Fruit fly (Drosophila melanogaster) whole organism, prepupa: ENCODE data around the gene Kr-h1.

Source experiments
- Blimp-1 ChIP-seq: fragments of 200-800 bp; sonication (Bioruptor generic); optimal IDR thresholded peaks from 3 replicates; lab custom pipeline; 2017; ENCODE audit warnings: missing biosample characterization, missing genetic modification characterization, mild to moderate bottlenecking, moderate library complexity, missing genetic modification reagents
- CG10631 ChIP-seq: fragments of 200-800 bp; sonication (Bioruptor generic); optimal IDR thresholded peaks from 2 replicates; lab custom pipeline; 2016; ENCODE audit warnings: missing biosample characterization, missing genetic modification characterization
- CG10669 ChIP-seq: fragments of 200-800 bp; sonication (Bioruptor generic); optimal IDR thresholded peaks from 3 replicates; lab custom pipeline; 2018; ENCODE audit warnings: missing biosample characterization, mild to moderate bottlenecking, missing genetic modification characterization, moderate library complexity
- CG11294 ChIP-seq: fragments of 200-800 bp; sonication (Bioruptor generic); IDR thresholded peaks from 2 replicates; pipeline ENCODE4 v1.3.6; 2022; ENCODE audit warnings: missing biosample characterization, missing genetic modification characterization
- CG15336 ChIP-seq: fragments of 200-800 bp; sonication (Bioruptor generic); IDR thresholded peaks from 2 replicates; pipeline ENCODE4 v1.3.6; 2022; ENCODE audit warnings: missing biosample characterization, missing genetic modification characterization
- CG1621 ChIP-seq: fragments of 200-800 bp; sonication (Bioruptor generic); optimal IDR thresholded peaks from 3 replicates; lab custom pipeline; 2018; ENCODE audit warnings: missing biosample characterization, mild to moderate bottlenecking, missing genetic modification characterization
- CG16779 ChIP-seq: fragments of 200-800 bp; sonication (Bioruptor generic); optimal IDR thresholded peaks from 3 replicates; lab custom pipeline; 2017; ENCODE audit warnings: missing biosample characterization, mild to moderate bottlenecking, missing genetic modification characterization
- CG3032 ChIP-seq: fragments of 200-800 bp; optimal IDR thresholded peaks from 2 replicates; lab custom pipeline; 2019; ENCODE audit warnings: missing biosample characterization, mild to moderate bottlenecking, missing genetic modification characterization, moderate library complexity
- CG31627 ChIP-seq: fragments of 200-800 bp; sonication (Bioruptor generic); optimal IDR thresholded peaks from 3 replicates; lab custom pipeline; 2016; ENCODE audit warnings: missing biosample characterization, missing genetic modification characterization
- CG4318 ChIP-seq: fragments of 200-800 bp; sonication (Bioruptor generic); optimal IDR thresholded peaks from 3 replicates; lab custom pipeline; 2017; ENCODE audit warnings: missing biosample characterization, mild to moderate bottlenecking, missing genetic modification characterization
- CG6163 ChIP-seq: fragments of 200-800 bp; sonication (Bioruptor generic); IDR thresholded peaks from 3 replicates; pipeline ENCODE4 v1.3.6; 2022; ENCODE audit warnings: missing biosample characterization, missing genetic modification characterization
- CG6276 ChIP-seq: fragments of 200-800 bp; sonication (Bioruptor generic); optimal IDR thresholded peaks from 2 replicates; lab custom pipeline; 2017; ENCODE audit warnings: missing biosample characterization, mild to moderate bottlenecking, missing genetic modification characterization
- CG6792 ChIP-seq: fragments of 200-800 bp; sonication (Bioruptor generic); optimal IDR thresholded peaks from 3 replicates; lab custom pipeline; 2016; ENCODE audit warnings: missing biosample characterization, missing genetic modification characterization
- CG7368 ChIP-seq: fragments of 200-800 bp; sonication (Bioruptor generic); optimal IDR thresholded peaks from 3 replicates; lab custom pipeline; 2016; ENCODE audit warnings: missing biosample characterization, missing genetic modification characterization
- CG8119 ChIP-seq: fragments of 200-800 bp; sonication (Bioruptor generic); IDR thresholded peaks from 3 replicates; pipeline ENCODE4 v1.3.6; 2022; ENCODE audit warnings: missing biosample characterization, missing genetic modification characterization
- CG8319 ChIP-seq: fragments of 200-800 bp; sonication (Bioruptor generic); optimal IDR thresholded peaks from 3 replicates; lab custom pipeline; 2016; ENCODE audit warnings: missing biosample characterization, missing genetic modification characterization
- CG8632 ChIP-seq: fragments of 200-800 bp; sonication (Bioruptor generic); optimal IDR thresholded peaks from 3 replicates; lab custom pipeline; 2016; ENCODE audit warnings: missing biosample characterization, missing genetic modification characterization
- Eip75B ChIP-seq: fragments of 200-800 bp; sonication (Bioruptor generic); optimal IDR thresholded peaks from 3 replicates; lab custom pipeline; 2016; ENCODE audit warnings: missing biosample characterization, missing genetic modification characterization
- Eip78C ChIP-seq: fragments of 200-800 bp; sonication (Bioruptor generic); peaks from one replicate; lab custom pipeline; 2016; ENCODE audit warnings: missing biosample characterization, missing genetic modification characterization
- Ets21C ChIP-seq: fragments of 200-800 bp; sonication (Bioruptor generic); optimal IDR thresholded peaks from 3 replicates; lab custom pipeline; 2016; ENCODE audit warnings: missing biosample characterization, missing genetic modification characterization
- Ets96B ChIP-seq: fragments of 200-800 bp; optimal IDR thresholded peaks from 2 replicates; lab custom pipeline; 2019; ENCODE audit warnings: missing biosample characterization, mild to moderate bottlenecking, missing genetic modification characterization, moderate library complexity
- Hr38 ChIP-seq: sonication (Bioruptor generic); optimal IDR thresholded peaks from 2 replicates; lab custom pipeline; 2016; ENCODE audit warnings: missing biosample characterization, missing genetic modification characterization
- Hr39 ChIP-seq: fragments of 200-800 bp; sonication (Bioruptor generic); optimal IDR thresholded peaks from 2 replicates; lab custom pipeline; 2016; ENCODE audit warnings: missing biosample characterization, missing genetic modification characterization
- Hr4 ChIP-seq: fragments of 200-800 bp; sonication (Bioruptor generic); optimal IDR thresholded peaks from 3 replicates; lab custom pipeline; 2016; ENCODE audit warnings: missing biosample characterization, missing genetic modification characterization
- Met ChIP-seq: fragments of 200-800 bp; sonication (Bioruptor generic); optimal IDR thresholded peaks from 3 replicates; lab custom pipeline; 2016; ENCODE audit warnings: missing biosample characterization, missing genetic modification characterization
- OdsH ChIP-seq: fragments of 200-800 bp; sonication (Bioruptor generic); optimal IDR thresholded peaks from 3 replicates; lab custom pipeline; 2016; ENCODE audit warnings: missing biosample characterization, missing genetic modification characterization
- Smox ChIP-seq: fragments of 200-800 bp; sonication (Bioruptor generic); optimal IDR thresholded peaks from 3 replicates; lab custom pipeline; 2016; ENCODE audit warnings: missing biosample characterization, missing genetic modification characterization
- Sox14 ChIP-seq: fragments of 200-800 bp; sonication (Bioruptor generic); optimal IDR thresholded peaks from 3 replicates; lab custom pipeline; 2016; ENCODE audit warnings: missing biosample characterization, missing genetic modification characterization
- Sox15 ChIP-seq: fragments of 200-800 bp; sonication (Bioruptor generic); optimal IDR thresholded peaks from 3 replicates; lab custom pipeline; 2016; ENCODE audit warnings: missing biosample characterization, missing genetic modification characterization
- achi ChIP-seq: fragments of 200-800 bp; sonication (Bioruptor generic); optimal IDR thresholded peaks from 3 replicates; lab custom pipeline; 2016; ENCODE audit warnings: missing biosample characterization, missing genetic modification characterization
- acj6 ChIP-seq: fragments of 200-800 bp; sonication (Bioruptor generic); optimal IDR thresholded peaks from 3 replicates; lab custom pipeline; 2016; ENCODE audit warnings: missing biosample characterization, missing genetic modification characterization
- cyc ChIP-seq: fragments of 200-800 bp; sonication (Bioruptor generic); optimal IDR thresholded peaks from 3 replicates; lab custom pipeline; 2016; ENCODE audit warnings: missing biosample characterization, missing genetic modification characterization
- eg ChIP-seq: fragments of 200-800 bp; sonication (Bioruptor generic); IDR thresholded peaks from 3 replicates; pipeline ENCODE4 v1.3.6; 2022; ENCODE audit warnings: missing biosample characterization, missing genetic modification characterization
- esn ChIP-seq: fragments of 200-800 bp; sonication (Bioruptor generic); optimal IDR thresholded peaks from 2 replicates; lab custom pipeline; 2016; ENCODE audit warnings: missing biosample characterization, mild to moderate bottlenecking, missing genetic modification characterization, moderate library complexity
- fkh ChIP-seq: fragments of 200-800 bp; sonication (Bioruptor generic); optimal IDR thresholded peaks from 3 replicates; lab custom pipeline; 2017; ENCODE audit warnings: missing biosample characterization, mild to moderate bottlenecking, missing genetic modification characterization, moderate library complexity
- lz ChIP-seq: fragments of 200-800 bp; sonication (Bioruptor generic); optimal IDR thresholded peaks from 3 replicates; lab custom pipeline; 2016; ENCODE audit warnings: missing biosample characterization, missing genetic modification characterization
- net ChIP-seq: fragments of 200-800 bp; sonication (Bioruptor generic); optimal IDR thresholded peaks from 3 replicates; lab custom pipeline; 2016; ENCODE audit warnings: missing biosample characterization, missing genetic modification characterization
- pdm3 ChIP-seq: fragments of 200-800 bp; sonication (Bioruptor generic); optimal IDR thresholded peaks from 3 replicates; lab custom pipeline; 2016; ENCODE audit warnings: missing biosample characterization, missing genetic modification characterization
- spab ChIP-seq: fragments of 200-800 bp; sonication (Bioruptor generic); optimal IDR thresholded peaks from 2 replicates; lab custom pipeline; 2017; ENCODE audit warnings: missing biosample characterization, mild to moderate bottlenecking, missing genetic modification characterization, missing genetic modification reagents
- svp ChIP-seq: fragments of 200-800 bp; sonication (Bioruptor generic); peaks from one replicate; lab custom pipeline; 2016; ENCODE audit warnings: missing biosample characterization, missing genetic modification characterization
- topi ChIP-seq: fragments of 200-800 bp; sonication (Bioruptor generic); optimal IDR thresholded peaks from 3 replicates; lab custom pipeline; 2016; ENCODE audit warnings: missing biosample characterization, missing genetic modification characterization

Gene Kr-h1

dm6 chr2L:6100202-6100689, 17.8 kb downstream of the Kr-h1 start, which contains the start of gene stai (continued):
- TF ChIP-seq Ets96B (tag; lab: Kevin White, UChicago): no peak
- TF ChIP-seq acj6: no peak
- TF ChIP-seq CG8632 (GFP tag; lab: Kevin White, UChicago): no peak
- TF ChIP-seq fkh (GFP tag; lab: Kevin White, UChicago): peak; percentile 65
- peak; percentile 88 for TF ChIP-seq Blimp-1 (GFP tag; lab: Kevin White, UChicago)
- no peak for TF ChIP-seq Smox
- no peak for TF ChIP-seq CG4318 (GFP tag; lab: Kevin White, UChicago)
- TF ChIP-seq Hr4: no peak

dm6 chr2L:6109313-6109847, 27.0 kb downstream of the Kr-h1 start:
- TF ChIP-seq svp (GFP tag; lab: Kevin White, UChicago) (peak; percentile 2), CG6163 (GFP tag; lab: Robert Waterston, UW) (no peak), net (no peak), OdsH (GFP tag; lab: Kevin White, UChicago) (no peak)

dm6 chr2L:6110781-6111180, 28.4 kb downstream of the Kr-h1 start:
- TF ChIP-seq CG8119 (GFP tag; lab: Robert Waterston, UW) (no peak), svp (GFP tag; lab: Kevin White, UChicago) (peak; percentile 28)

dm6 chr2L:6118212-6118611, 35.8 kb downstream of the Kr-h1 start, which contains the start of gene CG31642:
Gene CG31642, plus strand, starts transcription at chr2L:6118512.
- TF ChIP-seq CG6276 (GFP tag; lab: Kevin White, UChicago): no peak
- TF ChIP-seq CG8119 (GFP tag; lab: Robert Waterston, UW): no peak
- TF ChIP-seq Eip78C (GFP tag; lab: Kevin White, UChicago): no peak
- no peak for TF ChIP-seq CG16779
- no peak for TF ChIP-seq eg (GFP tag; lab: Robert Waterston, UW)
- TF ChIP-seq Hr38: no peak
- no peak for TF ChIP-seq spab (GFP tag; lab: Kevin White, UChicago)
- TF ChIP-seq CG15336 (GFP tag; lab: Robert Waterston, UW): no peak
- no peak for TF ChIP-seq CG8632 (GFP tag; lab: Kevin White, UChicago)

- TF ChIP-seq CG8119 (GFP tag; lab: Robert Waterston, UW) (0 out of 3 replicates have a peak, but pooled peaks have one; percentile 27), lz (GFP tag; lab: Kevin White, UChicago) (peak; percentile 62), Hr4 (peak; percentile 49), Sox15 (GFP tag; lab: Kevin White, UChicago) (peak; percentile 2), Sox14 (GFP tag; lab: Kevin White, UChicago) (peak; percentile 67), CG11294 (GFP tag; lab: Robert Waterston, UW) (no peak), CG3032 (tag; lab: Kevin White, UChicago) (peak; percentile 57), pdm3 (GFP tag; lab: Kevin White, UChicago) (peak; percentile 73), CG10669 (GFP tag; lab: Kevin White, UChicago) (no peak), topi (GFP tag; lab: Kevin White, UChicago) (peak; percentile 46), CG6792 (peak; percentile 42), cyc (GFP tag; lab: Kevin White, UChicago) (peak; percentile 48), CG10631 (GFP tag; lab: Kevin White, UChicago) (peak; percentile 62), CG1621 (no peak), CG6163 (GFP tag; lab: Robert Waterston, UW) (peak; percentile 65; the same call in 2 of the 3 replicates), CG8319 (GFP tag; lab: Kevin White, UChicago) (no peak), Blimp-1 (GFP tag; lab: Kevin White, UChicago) (no peak), Met (GFP tag; lab: Kevin White, UChicago) (peak; percentile 46), CG7368 (GFP tag; lab: Kevin White, UChicago) (no peak), CG31627 (GFP tag; lab: Kevin White, UChicago) (peak; percentile 64), Hr39 (GFP tag; lab: Kevin White, UChicago) (peak; percentile 60), Eip75B (GFP tag; lab: Kevin White, UChicago) (peak; percentile 57), Eip78C (GFP tag; lab: Kevin White, UChicago) (peak; percentile 82), Ets96B (tag; lab: Kevin White, UChicago) (peak; percentile 25), acj6 (peak; percentile 40), Smox (peak; percentile 58), Hr38 (no peak), Ets21C (peak; percentile 46), esn (GFP tag; lab: Kevin White, UChicago) (peak; percentile 70), achi (GFP tag; lab: Kevin White, UChicago) (no peak)
- TF ChIP-seq, all 60 proteins: peak for 22
Observed at dm6 chr2L:6124815-6125214, 42.4 kb downstream of the Kr-h1 start, which contains the start of gene Arpc4. Gene Arpc4, plus strand, starts transcription at chr2L:6125132.
